Worm (Caenorhabditis elegans) whole organism, L4 larva: ENCODE data around the gene K10B2.4.

Source experiments
- D1046.2 ChIP-seq: fragments of 200-800 bp; sonication (Bioruptor generic); IDR thresholded peaks from 2 replicates; pipeline ENCODE4 v1.3.6; 2022; ENCODE audit warnings: missing genetic modification characterization, missing compliant biosample characterization
- F10B5.3 ChIP-seq: sonication (generic microtip); optimal IDR thresholded peaks from 2 replicates; lab custom pipeline; 2016; ENCODE audit warnings: mild to moderate bottlenecking, missing genetic modification characterization, missing compliant biosample characterization
- F44E2.7 ChIP-seq: fragments of 200-800 bp; sonication (Bioruptor generic); IDR thresholded peaks from 2 replicates; pipeline ENCODE4 v2.1.2; 2022; ENCODE audit warnings: missing genetic modification characterization, missing compliant biosample characterization
- T26A8.4 ChIP-seq: fragments of 200-800 bp; sonication (Bioruptor generic); IDR thresholded peaks from 2 replicates; pipeline ENCODE4 v1.3.6; 2022; ENCODE audit warnings: missing genetic modification characterization, missing compliant biosample characterization
- Y5F2A.4 ChIP-seq: fragments of 200-800 bp; sonication (Bioruptor generic); optimal IDR thresholded peaks from 2 replicates; lab custom pipeline; 2018; ENCODE audit warnings: mild to moderate bottlenecking, missing genetic modification characterization, missing compliant biosample characterization
- Y75B8A.6 ChIP-seq: fragments of 200-800 bp; sonication (Bioruptor generic); IDR thresholded peaks from 2 replicates; pipeline ENCODE4 v1.3.6; 2022; ENCODE audit warnings: missing genetic modification reagents, missing genetic modification characterization, missing compliant biosample characterization
- ZK337.2 ChIP-seq: fragments of 200-800 bp; sonication (Bioruptor generic); IDR thresholded peaks from 2 replicates; pipeline ENCODE4 v1.3.6; 2022; ENCODE audit warnings: missing genetic modification reagents, missing genetic modification characterization, missing compliant biosample characterization
- aha-1 ChIP-seq: fragments of 150-350 bp; peaks from one replicate; lab custom pipeline; 2014; ENCODE audit warnings: missing biosample characterization, missing genetic modification characterization
- aly-2 ChIP-seq: sonication (generic microtip); optimal IDR thresholded peaks from 2 replicates; lab custom pipeline; 2018; ENCODE audit warnings: missing biosample characterization, missing genetic modification characterization
- ama-1 ChIP-seq: fragments of 150-350 bp; optimal IDR thresholded peaks from 2 replicates; lab custom pipeline; 2014; ENCODE audit warnings: inconsistent platforms, mixed read lengths
- arid-1 ChIP-seq: fragments of 200-800 bp; sonication (Bioruptor generic); conservative IDR thresholded peaks from 2 replicates; pipeline ENCODE4 v1.3.6; 2022; ENCODE audit warnings: missing genetic modification reagents, missing genetic modification characterization, missing compliant biosample characterization
- ceh-32 ChIP-seq: sonication (generic microtip); optimal IDR thresholded peaks from 2 replicates; lab custom pipeline; 2016; ENCODE audit warnings: mild to moderate bottlenecking, missing genetic modification characterization, missing compliant biosample characterization; ENCODE audit not compliant: poor library complexity
- ctbp-1 ChIP-seq: fragments of 200-800 bp; sonication (Bioruptor generic); IDR thresholded peaks from 2 replicates; pipeline ENCODE4 v1.3.6; 2022; ENCODE audit warnings: missing genetic modification reagents, missing genetic modification characterization, missing compliant biosample characterization
- daf-16 ChIP-seq, 3 experiments: sonication (generic microtip); optimal IDR thresholded peaks; 2 replicates each; lab custom pipeline; 2016 to 2017; ENCODE audit warnings: missing genetic modification characterization in 3 of 3, missing genetic modification reagents in 3 of 3, mild to moderate bottlenecking in 2 of 3, missing compliant biosample characterization in 2 of 3, missing biosample characterization in 1 of 3, moderate library complexity in 1 of 3
- daf-8 ChIP-seq: fragments of 200-800 bp; sonication (Bioruptor generic); IDR thresholded peaks from 2 replicates; pipeline ENCODE4 v1.3.6; 2022; ENCODE audit warnings: missing genetic modification characterization, missing compliant biosample characterization
- dmd-6 ChIP-seq: fragments of 200-800 bp; sonication (Bioruptor generic); IDR thresholded peaks from 2 replicates; pipeline ENCODE4 v1.3.6; 2022; ENCODE audit warnings: missing genetic modification reagents, missing genetic modification characterization, missing compliant biosample characterization
- dve-1 ChIP-seq: sonication (generic microtip); optimal IDR thresholded peaks from 2 replicates; lab custom pipeline; 2017; ENCODE audit warnings: antibody characterized with exemption, mild to moderate bottlenecking, missing genetic modification characterization, missing compliant biosample characterization; ENCODE audit not compliant: insufficient read depth
- egl-27 ChIP-seq: sonication (generic microtip); optimal IDR thresholded peaks from 3 replicates; lab custom pipeline; 2017; ENCODE audit warnings: missing biosample characterization, missing genetic modification reagents, missing genetic modification characterization
- fos-1 ChIP-seq: fragments of 150-350 bp; optimal IDR thresholded peaks from 2 replicates; lab custom pipeline; 2014; ENCODE audit warnings: missing biosample characterization, missing genetic modification characterization
- hlh-11 ChIP-seq: fragments of 200-800 bp; sonication (Bioruptor generic); optimal IDR thresholded peaks from 2 replicates; lab custom pipeline; 2018; ENCODE audit warnings: mild to moderate bottlenecking, missing genetic modification characterization, missing compliant biosample characterization
- hlh-30 ChIP-seq: sonication (generic microtip); optimal IDR thresholded peaks from 2 replicates; lab custom pipeline; 2017; ENCODE audit warnings: antibody characterized with exemption, mild to moderate bottlenecking, missing genetic modification characterization, missing compliant biosample characterization; ENCODE audit not compliant: insufficient read depth
- lim-7 ChIP-seq: fragments of 200-800 bp; sonication (Bioruptor generic); IDR thresholded peaks from 2 replicates; pipeline ENCODE4 v1.3.6; 2022; ENCODE audit warnings: missing genetic modification characterization, missing compliant biosample characterization
- lin-1 ChIP-seq: fragments of 200-800 bp; sonication (Bioruptor generic); IDR thresholded peaks from 2 replicates; pipeline ENCODE4 v1.3.6; 2022; ENCODE audit warnings: missing genetic modification reagents, missing genetic modification characterization, missing compliant biosample characterization
- lin-15B ChIP-seq: fragments of 150-350 bp; sonication (generic microtip); optimal IDR thresholded peaks from 3 replicates; lab custom pipeline; 2014; ENCODE audit warnings: missing biosample characterization, missing genetic modification characterization
- lin-29 ChIP-seq: fragments of 200-800 bp; sonication (Bioruptor generic); IDR thresholded peaks from 2 replicates; pipeline ENCODE4 v1.3.6; 2022; ENCODE audit warnings: missing genetic modification reagents, missing genetic modification characterization, missing compliant biosample characterization
- madf-9 ChIP-seq: fragments of 200-800 bp; sonication (Bioruptor generic); conservative IDR thresholded peaks from 2 replicates; pipeline ENCODE4 v1.3.6; 2022; ENCODE audit warnings: missing genetic modification reagents, missing genetic modification characterization, missing compliant biosample characterization
- mdl-1 ChIP-seq, 2 experiments: fragments of 150-350 bp in 1 of 2; sonication (generic microtip) in 1 of 2; optimal IDR thresholded peaks; 2 replicates each; lab custom pipeline; 2014 to 2017; ENCODE audit warnings: missing biosample characterization in 2 of 2, missing genetic modification characterization in 2 of 2
- mep-1 ChIP-seq: fragments of 150-350 bp; sonication (generic microtip); optimal IDR thresholded peaks from 3 replicates; lab custom pipeline; 2014; ENCODE audit warnings: missing biosample characterization, missing genetic modification characterization
- mes-2 ChIP-seq: sonication (generic microtip); optimal IDR thresholded peaks from 2 replicates; lab custom pipeline; 2016; ENCODE audit warnings: missing genotype, mild to moderate bottlenecking, missing genetic modification characterization, missing compliant biosample characterization; ENCODE audit not compliant: poor library complexity, severe bottlenecking
- mxl-2 ChIP-seq: fragments of 200-800 bp; sonication (Bioruptor generic); conservative IDR thresholded peaks from 2 replicates; pipeline ENCODE4 v1.3.6; 2022; ENCODE audit warnings: missing genetic modification reagents, missing genetic modification characterization, missing compliant biosample characterization
- nhr-10 ChIP-seq: fragments of 150-350 bp; optimal IDR thresholded peaks from 2 replicates; lab custom pipeline; 2014; ENCODE audit warnings: missing biosample characterization, missing genetic modification characterization
- nhr-102 ChIP-seq: sonication (generic microtip); optimal IDR thresholded peaks from 2 replicates; lab custom pipeline; 2016; ENCODE audit warnings: mild to moderate bottlenecking, missing genetic modification characterization, moderate library complexity, missing compliant biosample characterization
- nhr-28 ChIP-seq: fragments of 150-350 bp; optimal IDR thresholded peaks from 2 replicates; lab custom pipeline; 2014; ENCODE audit warnings: missing biosample characterization, missing genetic modification characterization
- nhr-48 ChIP-seq: sonication (generic microtip); optimal IDR thresholded peaks from 2 replicates; lab custom pipeline; 2016; ENCODE audit warnings: mild to moderate bottlenecking, missing genetic modification characterization, missing compliant biosample characterization
- nhr-76 ChIP-seq: fragments of 150-350 bp; optimal IDR thresholded peaks from 2 replicates; lab custom pipeline; 2014; ENCODE audit warnings: missing biosample characterization, missing genetic modification characterization
- nhr-77 ChIP-seq: fragments of 150-350 bp; optimal IDR thresholded peaks from 2 replicates; lab custom pipeline; 2014; ENCODE audit warnings: missing biosample characterization, missing genetic modification characterization
- pqm-1 ChIP-seq: sonication (generic microtip); optimal IDR thresholded peaks from 2 replicates; lab custom pipeline; 2017; ENCODE audit warnings: missing biosample characterization, missing genetic modification characterization
- rbr-2 ChIP-seq: sonication (generic microtip); optimal IDR thresholded peaks from 2 replicates; lab custom pipeline; 2016; ENCODE audit warnings: missing genotype, missing genetic modification characterization, missing compliant biosample characterization
- snpc-4 ChIP-seq: fragments of 150-350 bp; optimal IDR thresholded peaks from 2 replicates; lab custom pipeline; 2014; ENCODE audit warnings: missing biosample characterization, missing genetic modification characterization
- spr-3 ChIP-seq: fragments of 200-800 bp; sonication (Bioruptor generic); optimal IDR thresholded peaks from 2 replicates; lab custom pipeline; 2018; ENCODE audit warnings: mild to moderate bottlenecking, missing genetic modification characterization, missing compliant biosample characterization
- tra-1 ChIP-seq: fragments of 200-800 bp; sonication (Bioruptor generic); IDR thresholded peaks from 2 replicates; pipeline ENCODE4 v1.3.6; 2022; ENCODE audit warnings: missing genetic modification reagents, missing genetic modification characterization, missing compliant biosample characterization
- unc-62 ChIP-seq, 3 experiments: fragments of 150-350 bp in 1 of 3; sonication (generic microtip); optimal IDR thresholded peaks in 2 of 3; peaks in 1 of 3; 1 replicate in 1 of 3; 2 replicates in 2 of 3; lab custom pipeline; 2014 to 2017; ENCODE audit warnings: missing biosample characterization in 3 of 3, missing genetic modification characterization in 3 of 3, missing genetic modification reagents in 3 of 3, missing genotype in 1 of 3
- zfp-3 ChIP-seq: fragments of 200-800 bp; sonication (Bioruptor generic); conservative IDR thresholded peaks from 2 replicates; pipeline ENCODE4 v1.3.6; 2022; ENCODE audit warnings: missing genetic modification reagents, missing genetic modification characterization, missing compliant biosample characterization
- ztf-11 ChIP-seq: fragments of 150-350 bp; optimal IDR thresholded peaks from 2 replicates; lab custom pipeline; 2014; ENCODE audit warnings: missing biosample characterization, missing genetic modification characterization
- ztf-7 ChIP-seq: fragments of 150-350 bp; optimal IDR thresholded peaks from 2 replicates; lab custom pipeline; 2014; ENCODE audit warnings: missing biosample characterization, missing genetic modification characterization

Gene K10B2.4

DNA sequence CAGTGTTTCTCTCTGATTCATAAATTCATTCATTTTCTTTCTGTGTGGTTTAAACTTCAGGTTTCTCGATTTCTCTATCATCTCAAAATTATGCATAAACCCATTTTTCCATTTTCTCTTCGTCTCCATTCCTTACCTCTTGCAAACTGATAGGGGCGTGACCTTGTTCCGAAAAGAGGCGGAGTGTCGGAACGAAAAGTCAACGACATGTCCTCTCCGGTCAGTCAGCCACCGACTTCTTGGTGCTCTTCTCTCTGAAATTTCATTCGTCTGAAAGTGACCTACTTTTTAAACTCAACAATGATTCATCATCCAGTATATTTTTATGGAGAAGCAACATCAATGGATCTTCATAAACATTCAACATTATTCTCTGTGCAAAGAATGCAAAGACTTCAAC is 20.1 kb upstream of the K10B2.4 start, which contains the start of gene F58F12.12:
Gene F58F12.12, plus strand, starts transcription at position 301 of the 400 bp plus-strand sequence.
- no peak for TF ChIP-seq daf-16 (GFP tag; optimal IDR thresholded peaks at IDR 0.05; lab: Kevin White, UChicago)
- no peak for TF ChIP-seq daf-16 (tag; optimal IDR thresholded peaks at IDR 0.05; lab: Kevin White, UChicago)
- peak; percentile 75 for TF ChIP-seq aha-1 (tag; lab: Kevin White, UChicago)
- no peak for TF ChIP-seq arid-1 (GFP tag; lab: Robert Waterston, UW)

DNA sequence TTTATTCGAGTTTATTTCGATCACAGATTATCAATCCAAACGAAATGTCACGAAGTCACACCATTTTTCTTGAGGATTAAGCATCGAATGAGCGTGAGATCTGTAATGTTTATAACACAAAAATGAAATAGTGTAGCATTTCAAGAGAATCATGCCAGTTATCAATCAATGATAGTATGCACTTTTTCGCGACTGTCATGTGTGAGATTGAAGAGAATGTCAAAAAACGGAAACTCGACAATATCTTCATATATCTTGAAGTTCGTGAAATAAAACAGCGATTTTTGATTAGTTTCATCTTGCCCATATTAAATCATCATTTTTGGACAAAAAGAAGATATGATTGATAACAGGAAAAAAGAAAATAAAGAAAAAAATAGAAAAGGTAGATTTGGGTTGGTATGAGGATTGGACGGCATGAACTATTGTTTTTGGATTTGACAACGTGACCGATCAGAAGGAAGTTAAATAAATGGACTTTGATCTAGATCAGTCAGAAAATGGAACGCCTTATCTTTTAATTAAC is 18.3 kb upstream of the K10B2.4 start:
- TF ChIP-seq ztf-11 (tag; lab: Kevin White, UChicago) = no peak
- TF ChIP-seq nhr-10 (tag; lab: Kevin White, UChicago) = no peak
- TF ChIP-seq daf-8 (GFP tag; lab: Robert Waterston, UW) = no peak
- TF ChIP-seq spr-3 = no peak
- TF ChIP-seq ztf-7 (tag; lab: Kevin White, UChicago) = no peak
- TF ChIP-seq ZK337.2 (GFP tag; lab: Robert Waterston, UW) = no peak
- no peak for TF ChIP-seq nhr-48 (tag; lab: Kevin White, UChicago)
- TF ChIP-seq Y75B8A.6 (GFP tag; lab: Robert Waterston, UW) = no peak
- TF ChIP-seq dve-1 (tag; lab: Kevin White, UChicago) = no peak
- peak in 1 of 2 experiments; percentile 27 for TF ChIP-seq mdl-1 (tag; optimal IDR thresholded peaks at IDR 0.05; lab: Kevin White, UChicago)
- no peak for TF ChIP-seq ama-1 (lab: Kevin White, UChicago)
- no peak for TF ChIP-seq fos-1 (tag; lab: Kevin White, UChicago)
- no peak for TF ChIP-seq lim-7 (GFP tag; lab: Robert Waterston, UW)
- TF ChIP-seq F44E2.7 = no peak
- 0 out of 2 replicates have a peak, but pooled peaks have one; percentile 12 for TF ChIP-seq dmd-6 (GFP tag; lab: Robert Waterston, UW)
- no peak for TF ChIP-seq madf-9 (GFP tag; lab: Robert Waterston, UW)
- TF ChIP-seq unc-62 (GFP tag; optimal IDR thresholded peaks at IDR 0.05 in 1 of 2; lab: Kevin White, UChicago) = no peak
- TF ChIP-seq unc-62 (tag; optimal IDR thresholded peaks at IDR 0.05; lab: Kevin White, UChicago) = no peak
- no peak for TF ChIP-seq egl-27 (tag; lab: Kevin White, UChicago)
- peak; percentile 7 for TF ChIP-seq mep-1 (tag; lab: Kevin White, UChicago)
- TF ChIP-seq zfp-3 = no peak
- TF ChIP-seq Y5F2A.4 = no peak
- no peak for TF ChIP-seq mes-2
- no peak for TF ChIP-seq ceh-32
- no peak for TF ChIP-seq D1046.2 (GFP tag; lab: Robert Waterston, UW)
- TF ChIP-seq mxl-2 = no peak
- TF ChIP-seq rbr-2 (tag; lab: Kevin White, UChicago) = no peak
- no peak for TF ChIP-seq snpc-4 (tag; lab: Kevin White, UChicago)
- TF ChIP-seq ctbp-1 (GFP tag; lab: Robert Waterston, UW) = no peak
- TF ChIP-seq lin-15B (tag; lab: Kevin White, UChicago) = no peak
- TF ChIP-seq daf-16 (GFP tag; optimal IDR thresholded peaks at IDR 0.05; lab: Kevin White, UChicago) = no peak
- no peak for TF ChIP-seq daf-16 (tag; optimal IDR thresholded peaks at IDR 0.05; lab: Kevin White, UChicago)
- peak; percentile 54 for TF ChIP-seq nhr-28
- TF ChIP-seq hlh-30 = peak; percentile 57
- TF ChIP-seq F10B5.3 (tag; lab: Kevin White, UChicago) = no peak

DNA sequence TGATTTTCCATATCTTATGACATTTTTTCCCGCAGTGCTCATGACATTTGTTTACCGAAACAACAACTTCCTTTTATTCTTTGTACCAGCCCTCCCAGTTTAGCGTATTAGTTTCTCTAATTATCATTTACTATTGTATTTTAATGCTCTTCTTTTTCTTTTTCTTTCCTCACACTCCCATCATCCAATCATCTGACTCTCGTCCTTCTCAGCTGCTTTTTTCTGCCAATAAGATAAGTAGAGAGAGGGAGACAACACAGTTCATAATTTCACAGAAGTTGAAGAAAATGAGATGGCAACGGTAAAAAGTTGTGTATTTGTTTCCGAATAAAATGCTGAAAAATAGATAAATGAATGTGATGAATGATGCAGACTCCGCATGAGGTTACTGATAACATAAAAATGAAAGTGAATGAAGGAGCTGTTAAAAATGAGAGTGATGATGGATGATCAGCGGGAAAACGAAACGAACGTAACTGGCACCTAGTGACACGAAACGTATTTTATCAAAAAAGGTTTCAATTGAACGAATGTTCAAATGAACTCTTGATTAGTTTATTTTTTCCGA is 16.7 kb upstream of the K10B2.4 start:
- TF ChIP-seq nhr-28 (peak; percentile 74), nhr-77 (tag; lab: Kevin White, UChicago) (peak; percentile 44), dmd-6 (GFP tag; lab: Robert Waterston, UW) (peak; percentile 70), pqm-1 (peak; percentile 71), T26A8.4 (GFP tag; lab: Robert Waterston, UW) (no peak), hlh-11 (peak; percentile 43), mep-1 (tag; lab: Kevin White, UChicago) (peak; percentile 13), ztf-7 (tag; lab: Kevin White, UChicago) (no peak), lin-1 (no peak), lin-29 (GFP tag; lab: Robert Waterston, UW) (no peak), nhr-102 (tag; lab: Kevin White, UChicago) (no peak), aly-2 (tag; lab: Kevin White, UChicago) (no peak), daf-8 (GFP tag; lab: Robert Waterston, UW) (no peak), hlh-30 (peak; percentile 49), dve-1 (tag; lab: Kevin White, UChicago) (peak; percentile 52), unc-62 (GFP tag; optimal IDR thresholded peaks at IDR 0.05 in 1 of 2; lab: Kevin White, UChicago) (peak in 1 of 2 experiments; percentile 69), unc-62 (tag; optimal IDR thresholded peaks at IDR 0.05; lab: Kevin White, UChicago) (no peak), tra-1 (GFP tag; lab: Robert Waterston, UW) (no peak), daf-16 (GFP tag; optimal IDR thresholded peaks at IDR 0.05; lab: Kevin White, UChicago) (no peak), daf-16 (tag; optimal IDR thresholded peaks at IDR 0.05; lab: Kevin White, UChicago) (peak; percentile 53), nhr-76 (tag; lab: Kevin White, UChicago) (no peak)
